Fruit fly (Drosophila melanogaster) whole organism, embryonic: ENCODE results near the gene Mst57Da.
A peak's percentile ranks its signal among the peaks of the same experiment; 100 is the strongest.

Experiments used
- Abd-B ChIP-seq: fragments of 200-800 bp; sonication (Bioruptor generic); optimal IDR thresholded peaks from 2 replicates; lab custom pipeline; 2018; ENCODE audit warnings: missing biosample characterization, mild to moderate bottlenecking, missing genetic modification characterization, moderate library complexity
- Antp ChIP-seq: fragments of 200-800 bp; sonication (Bioruptor generic); optimal IDR thresholded peaks from 3 replicates; lab custom pipeline; 2016; ENCODE audit warnings: missing biosample characterization, missing genetic modification characterization
- Atf3 ChIP-seq: fragments of 200-800 bp; sonication (Bioruptor generic); optimal IDR thresholded peaks from 3 replicates; lab custom pipeline; 2016; ENCODE audit warnings: missing biosample characterization, missing genetic modification characterization
- BtbVII ChIP-seq: fragments of 200-800 bp; sonication (Bioruptor generic); optimal IDR thresholded peaks from 3 replicates; lab custom pipeline; 2017; ENCODE audit warnings: missing biosample characterization, mild to moderate bottlenecking, missing genetic modification characterization
- CG11093 ChIP-seq: fragments of 200-800 bp; sonication (Bioruptor generic); IDR thresholded peaks from 3 replicates; pipeline ENCODE4 v1.3.6; 2022; ENCODE audit warnings: missing biosample characterization, missing genetic modification characterization
- CG13296 ChIP-seq: fragments of 200-800 bp; sonication (Bioruptor generic); optimal IDR thresholded peaks from 3 replicates; lab custom pipeline; 2018; ENCODE audit warnings: missing biosample characterization, mild to moderate bottlenecking, missing genetic modification characterization
- CG17912 ChIP-seq: fragments of 200-800 bp; sonication (Bioruptor generic); optimal IDR thresholded peaks from 2 replicates; lab custom pipeline; 2018; ENCODE audit warnings: missing biosample characterization, mild to moderate bottlenecking, missing genetic modification characterization
- CG2120 ChIP-seq: fragments of 200-800 bp; sonication (Bioruptor generic); optimal IDR thresholded peaks from 3 replicates; lab custom pipeline; 2016; ENCODE audit warnings: missing biosample characterization, missing genetic modification characterization
- CG2129 ChIP-seq: fragments of 200-800 bp; sonication (Bioruptor generic); IDR thresholded peaks from 2 replicates; pipeline ENCODE4 v1.3.6; 2022; ENCODE audit warnings: missing biosample characterization, missing genetic modification characterization; ENCODE audit not compliant: partially characterized antibody
- CG2202 ChIP-seq: fragments of 200-800 bp; sonication (Bioruptor generic); optimal IDR thresholded peaks from 2 replicates; lab custom pipeline; 2018; ENCODE audit warnings: missing biosample characterization, mild to moderate bottlenecking, missing genetic modification characterization
- CG31441 ChIP-seq: fragments of 200-800 bp; sonication (Bioruptor generic); IDR thresholded peaks from 2 replicates; pipeline ENCODE4 v1.3.6; 2022; ENCODE audit warnings: missing biosample characterization, missing genetic modification characterization
- CG32532 ChIP-seq: fragments of 200-800 bp; sonication (Bioruptor generic); IDR thresholded peaks from 2 replicates; pipeline ENCODE4 v1.3.6; 2022; ENCODE audit warnings: missing biosample characterization, missing genetic modification characterization
- CG32772 ChIP-seq: fragments of 200-800 bp; sonication (Bioruptor generic); IDR thresholded peaks from 2 replicates; pipeline ENCODE4 v1.3.6; 2022; ENCODE audit warnings: missing biosample characterization, missing genetic modification characterization
- CG4730 ChIP-seq: fragments of 200-800 bp; sonication (Bioruptor generic); IDR thresholded peaks from 2 replicates; pipeline ENCODE4 v1.3.6; 2022; ENCODE audit warnings: missing biosample characterization, missing genetic modification characterization
- CG6254 ChIP-seq: fragments of 200-800 bp; sonication (Bioruptor generic); optimal IDR thresholded peaks from 3 replicates; lab custom pipeline; 2017; ENCODE audit warnings: mild to moderate bottlenecking, missing biosample characterization, missing genetic modification reagents, missing genetic modification characterization
- CG7556 ChIP-seq: fragments of 200-800 bp; sonication (Bioruptor generic); optimal IDR thresholded peaks from 2 replicates; lab custom pipeline; 2017; ENCODE audit warnings: missing biosample characterization, mild to moderate bottlenecking, missing genetic modification characterization
- CG7786 ChIP-seq: fragments of 200-800 bp; sonication (Bioruptor generic); optimal IDR thresholded peaks from 2 replicates; lab custom pipeline; 2016; ENCODE audit warnings: missing biosample characterization, missing genetic modification characterization
- CG7839 ChIP-seq: fragments of 200-800 bp; sonication (Bioruptor generic); optimal IDR thresholded peaks from 3 replicates; lab custom pipeline; 2018; ENCODE audit warnings: missing biosample characterization, mild to moderate bottlenecking, missing genetic modification characterization, moderate library complexity
- CG7987 ChIP-seq: fragments of 200-800 bp; sonication (Bioruptor generic); optimal IDR thresholded peaks from 2 replicates; lab custom pipeline; 2018; ENCODE audit warnings: missing biosample characterization, mild to moderate bottlenecking, missing genetic modification characterization, moderate library complexity
- CG8359 ChIP-seq: fragments of 200-800 bp; sonication (Bioruptor generic); optimal IDR thresholded peaks from 2 replicates; lab custom pipeline; 2017; ENCODE audit warnings: missing biosample characterization, mild to moderate bottlenecking, missing genetic modification characterization, borderline replicate concordance
- CG8478 ChIP-seq: fragments of >200 bp; optimal IDR thresholded peaks from 2 replicates; lab custom pipeline; 2018
- Dek ChIP-seq: fragments of 200-800 bp; sonication (Bioruptor generic); optimal IDR thresholded peaks from 3 replicates; lab custom pipeline; 2019; ENCODE audit warnings: missing biosample characterization, mild to moderate bottlenecking, missing genetic modification characterization, moderate library complexity
- Dfd ChIP-seq, 2 experiments: fragments of >200 bp; optimal IDR thresholded peaks; 2 replicates each; lab custom pipeline; 2017; ENCODE audit warnings: missing biosample characterization in 2 of 2, missing genetic modification characterization in 2 of 2
- E2f2 ChIP-seq: fragments of 200-800 bp; sonication (Bioruptor generic); IDR thresholded peaks from 2 replicates; pipeline ENCODE4 v1.3.6; 2022; ENCODE audit warnings: missing biosample characterization, missing genetic modification characterization
- Elba2 ChIP-seq: fragments of 200-800 bp; sonication (Bioruptor generic); optimal IDR thresholded peaks from 3 replicates; lab custom pipeline; 2016; ENCODE audit warnings: missing biosample characterization, missing genetic modification characterization
- Hr78 ChIP-seq, 2 experiments: fragments of 200-800 bp in 1 of 2; fragments of >200 bp in 1 of 2; sonication (Bioruptor generic) in 1 of 2; optimal IDR thresholded peaks; 2 replicates each; lab custom pipeline; 2017 to 2019; ENCODE audit warnings: missing biosample characterization in 2 of 2, missing genetic modification characterization in 2 of 2, mild to moderate bottlenecking in 1 of 2, moderate library complexity in 1 of 2
- MESR4 ChIP-seq: fragments of 200-800 bp; sonication (Bioruptor generic); optimal IDR thresholded peaks from 2 replicates; lab custom pipeline; 2018; ENCODE audit warnings: missing biosample characterization, mild to moderate bottlenecking, missing genetic modification characterization, moderate library complexity
- Mes4 ChIP-seq: fragments of 200-800 bp; sonication (Bioruptor generic); optimal IDR thresholded peaks from 2 replicates; lab custom pipeline; 2016; ENCODE audit warnings: missing biosample characterization, missing genetic modification characterization
- Pdp1 ChIP-seq, 2 experiments: fragments of 200-800 bp; sonication (Bioruptor generic); optimal IDR thresholded peaks; 3 replicates each; lab custom pipeline; 2016; ENCODE audit warnings: missing biosample characterization in 2 of 2, missing genetic modification characterization in 2 of 2, mild to moderate bottlenecking in 1 of 2, moderate library complexity in 1 of 2
- TFAM ChIP-seq: fragments of 200-800 bp; sonication (Bioruptor generic); optimal IDR thresholded peaks from 2 replicates; lab custom pipeline; 2017; ENCODE audit warnings: missing biosample characterization, missing genetic modification characterization, inconsistent platforms
- Tbp ChIP-seq: fragments of >200 bp; optimal IDR thresholded peaks from 2 replicates; lab custom pipeline; 2018; ENCODE audit warnings: missing biosample characterization, missing genetic modification characterization
- aop ChIP-seq: fragments of 200-800 bp; sonication (Bioruptor generic); IDR thresholded peaks from 2 replicates; pipeline ENCODE4 v1.3.6; 2022; ENCODE audit warnings: missing biosample characterization, missing genetic modification characterization
- bigmax ChIP-seq: fragments of 200-800 bp; sonication (Bioruptor generic); optimal IDR thresholded peaks from 2 replicates; lab custom pipeline; 2018; ENCODE audit warnings: missing biosample characterization, mild to moderate bottlenecking, missing genetic modification characterization
- cg ChIP-seq: fragments of 200-800 bp; sonication (Bioruptor generic); optimal IDR thresholded peaks from 3 replicates; lab custom pipeline; 2019; ENCODE audit warnings: missing biosample characterization, mild to moderate bottlenecking, missing genetic modification characterization, moderate library complexity
- dmrt99B ChIP-seq: fragments of 200-800 bp; sonication (Bioruptor generic); optimal IDR thresholded peaks from 2 replicates; lab custom pipeline; 2018; ENCODE audit warnings: missing biosample characterization, mild to moderate bottlenecking, missing genetic modification characterization, moderate library complexity
- emc ChIP-seq: fragments of 200-800 bp; sonication (Bioruptor generic); optimal IDR thresholded peaks from 2 replicates; lab custom pipeline; 2016; ENCODE audit warnings: missing biosample characterization, missing genetic modification characterization
- fd102C ChIP-seq: fragments of 200-800 bp; sonication (Bioruptor generic); optimal IDR thresholded peaks from 2 replicates; lab custom pipeline; 2018; ENCODE audit warnings: missing biosample characterization, mild to moderate bottlenecking, missing genetic modification characterization, moderate library complexity
- gcm ChIP-seq: fragments of 200-800 bp; sonication (Bioruptor generic); optimal IDR thresholded peaks from 2 replicates; lab custom pipeline; 2019; ENCODE audit warnings: missing biosample characterization, mild to moderate bottlenecking, missing genetic modification characterization, moderate library complexity
- gcm2 ChIP-seq: fragments of 200-800 bp; sonication (Bioruptor generic); optimal IDR thresholded peaks from 2 replicates; lab custom pipeline; 2016; ENCODE audit warnings: missing biosample characterization, missing genetic modification characterization
- ham ChIP-seq: fragments of 200-800 bp; sonication (Bioruptor generic); IDR thresholded peaks from 2 replicates; pipeline ENCODE4 v1.3.6; 2022; ENCODE audit warnings: missing biosample characterization, missing genetic modification characterization
- jumu ChIP-seq: fragments of 200-800 bp; sonication (Bioruptor generic); optimal IDR thresholded peaks from 3 replicates; lab custom pipeline; 2016; ENCODE audit warnings: missing biosample characterization, missing genetic modification characterization
- lola ChIP-seq, 3 experiments: fragments of >200 bp in 2 of 3; fragments of 200-800 bp in 1 of 3; sonication (Bioruptor generic) in 1 of 3; optimal IDR thresholded peaks; 2 replicates each; lab custom pipeline; 2017 to 2019; ENCODE audit warnings: missing biosample characterization in 3 of 3, missing genetic modification characterization in 3 of 3, mild to moderate bottlenecking in 1 of 3, moderate library complexity in 1 of 3
- odd ChIP-seq: fragments of 200-800 bp; sonication (Bioruptor generic); optimal IDR thresholded peaks from 2 replicates; lab custom pipeline; 2017; ENCODE audit warnings: missing biosample characterization, mild to moderate bottlenecking, missing genetic modification characterization
- pum ChIP-seq: fragments of 200-800 bp; sonication (Bioruptor generic); optimal IDR thresholded peaks from 2 replicates; lab custom pipeline; 2016; ENCODE audit warnings: missing biosample characterization, missing genetic modification characterization
- repo ChIP-seq: fragments of 200-800 bp; sonication (Bioruptor generic); optimal IDR thresholded peaks from 2 replicates; lab custom pipeline; 2016; ENCODE audit warnings: missing biosample characterization, missing genetic modification characterization
- sim ChIP-seq: fragments of 200-800 bp; sonication (Bioruptor generic); IDR thresholded peaks from 2 replicates; pipeline ENCODE4 v1.3.6; 2022; ENCODE audit warnings: missing biosample characterization, missing genetic modification characterization
- sr ChIP-seq: fragments of 200-800 bp; sonication (Bioruptor generic); IDR thresholded peaks from 3 replicates; pipeline ENCODE4 v1.3.6; 2022; ENCODE audit warnings: missing biosample characterization, missing genetic modification characterization
- unc-4 ChIP-seq: fragments of 200-800 bp; sonication (Bioruptor generic); IDR thresholded peaks from 2 replicates; pipeline ENCODE4 v1.3.6; 2022; ENCODE audit warnings: missing biosample characterization, missing genetic modification characterization; ENCODE audit not compliant: partially characterized antibody
- vvl ChIP-seq: fragments of 200-800 bp; sonication (Bioruptor generic); IDR thresholded peaks from 2 replicates; pipeline ENCODE4 v1.3.6; 2022; ENCODE audit warnings: missing biosample characterization, missing genetic modification characterization

The Mst57Da gene

DNA sequence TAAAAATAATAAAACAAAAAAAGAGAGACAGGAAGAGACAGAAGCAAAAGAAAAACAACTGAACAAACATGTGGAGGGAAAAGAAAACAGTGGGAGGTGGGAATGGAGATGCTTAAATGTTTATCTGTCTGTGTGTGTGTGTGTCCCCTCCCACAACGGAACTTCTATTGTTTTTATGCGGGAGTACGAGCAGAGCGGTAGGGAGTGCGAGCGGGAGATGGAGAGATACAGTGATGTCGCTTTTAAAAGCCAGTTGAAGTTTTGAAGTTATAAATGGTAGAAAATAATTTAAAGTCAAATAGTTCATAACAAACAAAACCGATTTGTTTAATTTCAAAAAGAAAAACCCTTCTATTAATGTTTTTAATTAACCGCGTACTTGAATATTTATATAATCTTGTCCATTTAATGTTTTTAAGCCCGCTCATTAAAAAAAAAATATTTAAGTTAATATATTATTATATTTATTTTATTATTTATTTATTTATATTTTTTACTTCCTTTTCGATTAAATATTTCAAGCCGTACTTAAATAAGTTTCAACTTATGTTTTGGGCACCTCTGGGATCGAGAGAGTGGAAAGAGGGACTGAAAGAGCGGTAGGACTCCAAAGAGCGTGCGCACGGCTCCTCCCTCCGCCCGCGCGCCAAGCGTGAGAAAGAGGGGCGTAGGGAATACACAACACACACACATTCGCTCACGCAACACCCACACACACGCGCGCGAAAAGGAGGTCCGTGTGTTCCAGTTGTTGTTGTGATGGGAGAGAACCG is 48.7 kb upstream of the Mst57Da start (continued):
- TF ChIP-seq sim (GFP tag; lab: Robert Waterston, UW), result no peak
- peak; percentile 62 for TF ChIP-seq dmrt99B (tag; lab: Kevin White, UChicago)
- TF ChIP-seq CG7839 (tag; lab: Kevin White, UChicago), result peak; percentile 59
- TF ChIP-seq CG13296, result peak; percentile 53
- TF ChIP-seq CG7556 (GFP tag; lab: Kevin White, UChicago), result peak; percentile 81
- TF ChIP-seq CG4730 (GFP tag; lab: Robert Waterston, UW), result no peak
- no peak for TF ChIP-seq Antp (GFP tag; lab: Kevin White, UChicago)
- no peak for TF ChIP-seq Hr78 (GFP tag; optimal IDR thresholded peaks at IDR 0.05; lab: Kevin White, UChicago)
- TF ChIP-seq fd102C (GFP tag; lab: Kevin White, UChicago), result no peak
- no peak for TF ChIP-seq CG7987
- peak; percentile 19 for TF ChIP-seq repo
- peak; percentile 76; the same call in 1 of the 2 replicates for TF ChIP-seq aop (GFP tag; lab: Robert Waterston, UW)
- TF ChIP-seq Atf3 (GFP tag; lab: Kevin White, UChicago), result no peak
- no peak for TF ChIP-seq bigmax (GFP tag; lab: Kevin White, UChicago)
- no peak for TF ChIP-seq ham (GFP tag; lab: Robert Waterston, UW)
- no peak for TF ChIP-seq CG8478 (lab: Kevin White, UChicago)
- peak; percentile 64; the same call in 1 of the 2 replicates for TF ChIP-seq CG31441 (GFP tag; lab: Robert Waterston, UW)
- TF ChIP-seq CG32532, result 0 out of 2 replicates have a peak, but pooled peaks have one; percentile 40
- peak; percentile 63 for TF ChIP-seq vvl (GFP tag; lab: Robert Waterston, UW)
- peak; percentile 1 for TF ChIP-seq CG8359 (GFP tag; lab: Kevin White, UChicago)
- TF ChIP-seq emc (GFP tag; lab: Kevin White, UChicago), result no peak
- peak; percentile 44 for TF ChIP-seq gcm
- TF ChIP-seq E2f2 (GFP tag; lab: Robert Waterston, UW), result no peak
- TF ChIP-seq CG11093, result no peak
- TF ChIP-seq unc-4 (GFP tag; lab: Robert Waterston, UW), result no peak
- TF ChIP-seq Dfd (GFP tag; optimal IDR thresholded peaks at IDR 0.05; lab: Kevin White, UChicago), result no peak
- no peak for TF ChIP-seq gcm2 (GFP tag; lab: Kevin White, UChicago)
- TF ChIP-seq TFAM, result no peak
- TF ChIP-seq Pdp1 (GFP tag; optimal IDR thresholded peaks at IDR 0.05; lab: Kevin White, UChicago), result no peak
- TF ChIP-seq jumu (GFP tag; lab: Kevin White, UChicago), result no peak
- TF ChIP-seq cg (GFP tag; lab: Kevin White, UChicago), result peak; percentile 83
- TF ChIP-seq pum, result no peak
- no peak; the same call in 2 of the 3 replicates for TF ChIP-seq sr (GFP tag; lab: Robert Waterston, UW)
- no peak for TF ChIP-seq Mes4
- peak; percentile 33 for TF ChIP-seq BtbVII
- TF ChIP-seq CG32772 (GFP tag; lab: Robert Waterston, UW), result no peak
- TF ChIP-seq CG6254 (GFP tag; lab: Kevin White, UChicago), result no peak
- TF ChIP-seq CG2129 (GFP tag; lab: Robert Waterston, UW), result no peak
- TF ChIP-seq lola (GFP tag; optimal IDR thresholded peaks at IDR 0.05; lab: Kevin White, UChicago), result peak in 1 of 3 experiments; percentile 74
- TF ChIP-seq CG17912 (GFP tag; lab: Kevin White, UChicago), result no peak
- TF ChIP-seq CG2120, result peak; percentile 51
- TF ChIP-seq Tbp (GFP tag; lab: Kevin White, UChicago), result no peak
- TF ChIP-seq Abd-B (GFP tag; lab: Kevin White, UChicago), result peak; percentile 33
- TF ChIP-seq CG7786 (GFP tag; lab: Kevin White, UChicago), result no peak
- no peak for TF ChIP-seq MESR4
- no peak for TF ChIP-seq Elba2 (GFP tag; lab: Kevin White, UChicago)
- TF ChIP-seq CG2202, result no peak
- TF ChIP-seq Dek (tag; lab: Kevin White, UChicago), result peak; percentile 23
- peak; percentile 26 for TF ChIP-seq odd
